Fruit fly (Drosophila melanogaster): ENCODE data around the gene CG45071.

The CG45071 gene

dm6 chr3L:15104849-15105555 is 680 bp upstream of the CG45071 start (continued):
- TF ChIP-seq tio (GFP tag; optimal IDR thresholded peaks at IDR 0.05) (peak; percentile 32), CG8089 (GFP tag; optimal IDR thresholded peaks at IDR 0.05) (peak; percentile 8), CG8281 (tag; optimal IDR thresholded peaks at IDR 0.05) (peak; percentile 17), crol (GFP tag; IDR thresholded peaks at IDR 0.05) (peak; percentile 77), CG2712 (tag; optimal IDR thresholded peaks at IDR 0.05) (peak; percentile 56), CG17912 (GFP tag; optimal IDR thresholded peaks at IDR 0.05) (no peak), CrebB (tag; optimal IDR thresholded peaks at IDR 0.05) (no peak), Gug (GFP tag; IDR thresholded peaks at IDR 0.05) (peak; percentile 58; the same call in 2 of the 4 replicates), esg (GFP tag; conservative IDR thresholded peaks at IDR 0.05) (peak; percentile 56), Neu2 (GFP tag; optimal IDR thresholded peaks at IDR 0.05; ENCODE audit: borderline replicate concordance) (no peak), danr (GFP tag; IDR thresholded peaks at IDR 0.05) (peak; percentile 49; the same call in 1 of the 2 replicates), jigr1 (GFP tag; IDR thresholded peaks at IDR 0.05) (peak; percentile 49; the same call in 1 of the 3 replicates), CG1602 (GFP tag; optimal IDR thresholded peaks at IDR 0.05) (peak; percentile 11), CG4404 (GFP tag; IDR thresholded peaks at IDR 0.05) (peak; percentile 44; the same call in 1 of the 2 replicates), tx (GFP tag; optimal IDR thresholded peaks at IDR 0.05) (peak; percentile 6), CG13296 (GFP tag; optimal IDR thresholded peaks at IDR 0.05) (peak; percentile 46), CG14441 (GFP tag; IDR thresholded peaks at IDR 0.05) (peak; percentile 61), Dp (GFP tag; optimal IDR thresholded peaks at IDR 0.05) (no peak), cwo (GFP tag; optimal IDR thresholded peaks at IDR 0.05) (peak; percentile 25), Mrtf (GFP tag; IDR thresholded peaks at IDR 0.05) (0 out of 3 replicates have a peak, but pooled peaks have one; percentile 22), CG18476 (GFP tag; optimal IDR thresholded peaks at IDR 0.05) (no peak), gce (GFP tag; IDR thresholded peaks at IDR 0.05) (0 out of 3 replicates have a peak, but pooled peaks have one; percentile 5), HHEX (GFP tag; optimal IDR thresholded peaks at IDR 0.05) (peak; percentile 51), CG10654 (GFP tag; optimal IDR thresholded peaks at IDR 0.05) (peak; percentile 9), CG11247 (GFP tag; IDR thresholded peaks at IDR 0.05) (peak; percentile 51), ash1 (GFP tag; optimal IDR thresholded peaks at IDR 0.05) (no peak), Meics (GFP tag; optimal IDR thresholded peaks at IDR 0.05) (peak; percentile 54), CG1603 (tag; optimal IDR thresholded peaks at IDR 0.05) (peak; percentile 43), PHDP (tag; optimal IDR thresholded peaks at IDR 0.05) (peak; percentile 60), sens-2 (GFP tag; IDR thresholded peaks at IDR 0.05) (peak; percentile 44; the same call in 1 of the 2 replicates), CG14050 (GFP tag; IDR thresholded peaks at IDR 0.05) (peak; percentile 30; the same call in 1 of the 3 replicates), croc (GFP tag; conservative IDR thresholded peaks at IDR 0.05) (peak; percentile 26; the same call in 2 of the 3 replicates), stc (GFP tag; IDR thresholded peaks at IDR 0.05) (peak; percentile 60), scrt (GFP tag; optimal IDR thresholded peaks at IDR 0.05) (peak; percentile 43), CG6813 (GFP tag; optimal IDR thresholded peaks at IDR 0.05) (peak; percentile 31), Ets65A (GFP tag) (peak; percentile 97), pan (optimal IDR thresholded peaks at IDR 0.05) (no peak), pan (GFP tag; optimal IDR thresholded peaks at IDR 0.05 in 1 of 2, IDR thresholded peaks at IDR 0.05 in 1 of 2) (peak in 1 of 2 experiments; percentile 68), CG8924 (tag; optimal IDR thresholded peaks at IDR 0.05) (peak; percentile 37), Hmx (GFP tag; optimal IDR thresholded peaks at IDR 0.05) (no peak), CG3281 (GFP tag; optimal IDR thresholded peaks at IDR 0.05) (peak; percentile 43), pfk (GFP tag; optimal IDR thresholded peaks at IDR 0.05) (no peak), CG5180 (GFP tag; optimal IDR thresholded peaks at IDR 0.05) (peak; percentile 50), dmrt99B (tag; optimal IDR thresholded peaks at IDR 0.05) (peak; percentile 70), Stat92E (GFP tag; optimal IDR thresholded peaks at IDR 0.05) (no peak), Hand (GFP tag; optimal IDR thresholded peaks at IDR 0.05) (peak; percentile 24), CG8944 (GFP tag; optimal IDR thresholded peaks at IDR 0.05) (peak; percentile 49), CG10147 (GFP tag; optimal IDR thresholded peaks at IDR 0.05) (peak; percentile 35), Mad (GFP tag; optimal IDR thresholded peaks at IDR 0.05) (peak; percentile 42)

Measured in whole organism, embryonic.